Fruit fly (Drosophila melanogaster): Measurements from ENCODE around the gene Dys.

Gene Dys

dm6 chr3R:19584818-19585217 is 123.9 kb downstream of the Dys start (continued):
- TF ChIP-seq NK7.1 (GFP tag; optimal IDR thresholded peaks at IDR 0.05), result peak; percentile 75
- TF ChIP-seq CG4282 (GFP tag; optimal IDR thresholded peaks at IDR 0.05), result peak; percentile 60
- peak; percentile 92 for TF ChIP-seq CG10431 (GFP tag; optimal IDR thresholded peaks at IDR 0.05)
- TF ChIP-seq Bdp1 (GFP tag; optimal IDR thresholded peaks at IDR 0.05), result peak; percentile 71
- peak in 1 of 2 experiments; percentile 85 for TF ChIP-seq Hr78 (GFP tag; optimal IDR thresholded peaks at IDR 0.05)
- TF ChIP-seq CG6765 (GFP tag; optimal IDR thresholded peaks at IDR 0.05), result peak; percentile 77
- peak; percentile 92 for TF ChIP-seq CG17186 (GFP tag; optimal IDR thresholded peaks at IDR 0.05)
- no peak for TF ChIP-seq CG14667 (GFP tag; IDR thresholded peaks at IDR 0.05)
- TF ChIP-seq inv (GFP tag; IDR thresholded peaks at IDR 0.05; ENCODE audit: partially characterized antibody), result no peak
- peak; percentile 64; the same call in 1 of the 3 replicates for TF ChIP-seq H15 (GFP tag; IDR thresholded peaks at IDR 0.05)
- TF ChIP-seq chn (GFP tag; optimal IDR thresholded peaks at IDR 0.05), result peak; percentile 55
- TF ChIP-seq CG4404 (GFP tag; IDR thresholded peaks at IDR 0.05), result no peak
- no peak for TF ChIP-seq CG42726 (GFP tag; IDR thresholded peaks at IDR 0.05; ENCODE audit: partially characterized antibody)
- TF ChIP-seq Dek (tag; optimal IDR thresholded peaks at IDR 0.05), result no peak
- 0 out of 2 replicates have a peak, but pooled peaks have one; percentile 16 for TF ChIP-seq CG3847 (GFP tag; IDR thresholded peaks at IDR 0.05)
- TF ChIP-seq Abd-B (GFP tag; optimal IDR thresholded peaks at IDR 0.05), result no peak
- peak; percentile 73 for TF ChIP-seq run (tag; optimal IDR thresholded peaks at IDR 0.05)
- TF ChIP-seq Adf1 (GFP tag; IDR thresholded peaks at IDR 0.05), result no peak
- peak; percentile 86 for TF ChIP-seq Blimp-1 (GFP tag; optimal IDR thresholded peaks at IDR 0.05)
- TF ChIP-seq CG2712 (tag; optimal IDR thresholded peaks at IDR 0.05), result peak; percentile 86
- 0 out of 2 replicates have a peak, but pooled peaks have one; percentile 21 for TF ChIP-seq CG4730 (GFP tag; IDR thresholded peaks at IDR 0.05)
- TF ChIP-seq tx (GFP tag; optimal IDR thresholded peaks at IDR 0.05), result peak; percentile 50
- no peak for TF ChIP-seq pan (optimal IDR thresholded peaks at IDR 0.05)
- peak in 1 of 2 experiments; percentile 74 for TF ChIP-seq pan (GFP tag; optimal IDR thresholded peaks at IDR 0.05 in 1 of 2, IDR thresholded peaks at IDR 0.05 in 1 of 2)
- peak; percentile 74 for TF ChIP-seq D19A (tag; optimal IDR thresholded peaks at IDR 0.05)
- TF ChIP-seq fd3F (GFP tag; optimal IDR thresholded peaks at IDR 0.05), result peak; percentile 59
- TF ChIP-seq CG43689 (GFP tag; IDR thresholded peaks at IDR 0.05), result peak; percentile 51
- peak; percentile 11 for TF ChIP-seq CG12155 (GFP tag; optimal IDR thresholded peaks at IDR 0.05)
- no peak for TF ChIP-seq Elba2 (GFP tag; optimal IDR thresholded peaks at IDR 0.05)
- TF ChIP-seq CG15073 (GFP tag; optimal IDR thresholded peaks at IDR 0.05), result no peak
- peak; percentile 35; the same call in 1 of the 2 replicates for TF ChIP-seq MBD-R2 (GFP tag; IDR thresholded peaks at IDR 0.05)
- peak; percentile 90 for TF ChIP-seq dmrt11E (tag; optimal IDR thresholded peaks at IDR 0.05)
- TF ChIP-seq cas (GFP tag; IDR thresholded peaks at IDR 0.05), result no peak
- peak; percentile 18 for TF ChIP-seq ind (GFP tag; optimal IDR thresholded peaks at IDR 0.05)
- TF ChIP-seq Nf-YA (GFP tag; IDR thresholded peaks at IDR 0.05), result peak; percentile 75
- 0 out of 2 replicates have a peak, but pooled peaks have one; percentile 38 for TF ChIP-seq dati (GFP tag; IDR thresholded peaks at IDR 0.05)
- no peak for TF ChIP-seq sd (tag; optimal IDR thresholded peaks at IDR 0.05)
- no peak for TF ChIP-seq usp (GFP tag; optimal IDR thresholded peaks at IDR 0.05)
- peak; percentile 94 for TF ChIP-seq odd (GFP tag; optimal IDR thresholded peaks at IDR 0.05)
- TF ChIP-seq en (GFP tag; optimal IDR thresholded peaks at IDR 0.05), result peak; percentile 76
- TF ChIP-seq BtbVII (GFP tag; optimal IDR thresholded peaks at IDR 0.05), result peak; percentile 90
- TF ChIP-seq CG14710 (tag; optimal IDR thresholded peaks at IDR 0.05), result peak; percentile 94
- peak; percentile 91 for TF ChIP-seq grn (GFP tag; optimal IDR thresholded peaks at IDR 0.05)
- TF ChIP-seq CG12299 (tag; optimal IDR thresholded peaks at IDR 0.05), result peak; percentile 85
- TF ChIP-seq ERR (GFP tag; optimal IDR thresholded peaks at IDR 0.05), result no peak
- peak; percentile 73; the same call in 1 of the 2 replicates for TF ChIP-seq CG1024 (GFP tag; IDR thresholded peaks at IDR 0.05)
- TF ChIP-seq H2.0 (GFP tag; IDR thresholded peaks at IDR 0.05), result peak; percentile 32; the same call in 1 of the 2 replicates
- peak; percentile 17 for TF ChIP-seq ftz-f1 (GFP tag; optimal IDR thresholded peaks at IDR 0.05)
- no peak for TF ChIP-seq Gug (GFP tag; IDR thresholded peaks at IDR 0.05)
- TF ChIP-seq row (GFP tag; IDR thresholded peaks at IDR 0.05), result no peak
- TF ChIP-seq prd (optimal IDR thresholded peaks at IDR 0.05), result no peak
- peak; percentile 27; the same call in 1 of the 3 replicates for TF ChIP-seq prd (GFP tag; IDR thresholded peaks at IDR 0.05)
